Fruit fly (Drosophila melanogaster) whole organism, embryonic: Measurements from ENCODE around the gene nAChRalpha5.
A peak's percentile ranks its signal among the peaks of the same experiment; 100 is the strongest.

ENCODE experiments used
- Aef1 ChIP-seq: fragments of 200-800 bp; sonication (Bioruptor generic); IDR thresholded peaks from 3 replicates; pipeline ENCODE4 v1.3.6; 2022; ENCODE audit warnings: missing biosample characterization, missing genetic modification characterization
- C15 ChIP-seq: fragments of 200-800 bp; sonication (Bioruptor generic); IDR thresholded peaks from 3 replicates; pipeline ENCODE4 v1.3.6; 2022; ENCODE audit warnings: missing biosample characterization, missing genetic modification characterization
- CG10321 ChIP-seq: fragments of 200-800 bp; sonication (Bioruptor generic); IDR thresholded peaks from 2 replicates; pipeline ENCODE4 v1.3.6; 2022; ENCODE audit warnings: missing biosample characterization, missing genetic modification characterization
- CG13775 ChIP-seq: fragments of 200-800 bp; sonication (Bioruptor generic); optimal IDR thresholded peaks from 3 replicates; lab custom pipeline; 2017; ENCODE audit warnings: missing biosample characterization, mild to moderate bottlenecking, missing genetic modification characterization
- CG14710 ChIP-seq: fragments of 200-800 bp; sonication (Bioruptor generic); optimal IDR thresholded peaks from 3 replicates; lab custom pipeline; 2019; ENCODE audit warnings: missing biosample characterization, mild to moderate bottlenecking, missing genetic modification characterization, moderate library complexity
- CG17568 ChIP-seq: fragments of 200-800 bp; sonication (Bioruptor generic); optimal IDR thresholded peaks from 2 replicates; lab custom pipeline; 2018; ENCODE audit warnings: missing biosample characterization, mild to moderate bottlenecking, missing genetic modification characterization, moderate library complexity
- CG2120 ChIP-seq: fragments of 200-800 bp; sonication (Bioruptor generic); optimal IDR thresholded peaks from 3 replicates; lab custom pipeline; 2016; ENCODE audit warnings: missing biosample characterization, missing genetic modification characterization
- CG2678 ChIP-seq: fragments of 200-800 bp; sonication (Bioruptor generic); optimal IDR thresholded peaks from 3 replicates; lab custom pipeline; 2019; ENCODE audit warnings: missing biosample characterization, mild to moderate bottlenecking, missing genetic modification characterization, moderate library complexity
- CG34422 ChIP-seq: fragments of 200-800 bp; sonication (Bioruptor generic); IDR thresholded peaks from 3 replicates; pipeline ENCODE4 v1.3.6; 2022; ENCODE audit warnings: missing biosample characterization, missing genetic modification characterization
- CG42726 ChIP-seq: fragments of 200-800 bp; sonication (Bioruptor generic); IDR thresholded peaks from 2 replicates; pipeline ENCODE4 v1.3.6; 2022; ENCODE audit warnings: missing biosample characterization, missing genetic modification characterization; ENCODE audit not compliant: partially characterized antibody
- CG4282 ChIP-seq: fragments of 200-800 bp; sonication (Bioruptor generic); optimal IDR thresholded peaks from 2 replicates; lab custom pipeline; 2016; ENCODE audit warnings: missing biosample characterization, missing genetic modification characterization
- CG5953 ChIP-seq: fragments of 200-800 bp; sonication (Bioruptor generic); IDR thresholded peaks from 2 replicates; pipeline ENCODE4 v1.3.6; 2022; ENCODE audit warnings: missing biosample characterization, missing genetic modification characterization
- CG7839 ChIP-seq: fragments of 200-800 bp; sonication (Bioruptor generic); optimal IDR thresholded peaks from 3 replicates; lab custom pipeline; 2018; ENCODE audit warnings: missing biosample characterization, mild to moderate bottlenecking, missing genetic modification characterization, moderate library complexity
- CG8359 ChIP-seq: fragments of 200-800 bp; sonication (Bioruptor generic); optimal IDR thresholded peaks from 2 replicates; lab custom pipeline; 2017; ENCODE audit warnings: missing biosample characterization, mild to moderate bottlenecking, missing genetic modification characterization, borderline replicate concordance
- CG9876 ChIP-seq: fragments of 200-800 bp; sonication (Bioruptor generic); optimal IDR thresholded peaks from 2 replicates; lab custom pipeline; 2016; ENCODE audit warnings: missing biosample characterization, missing genetic modification characterization
- Chrac-16 ChIP-seq: fragments of 200-800 bp; sonication (Bioruptor generic); optimal IDR thresholded peaks from 3 replicates; lab custom pipeline; 2016; ENCODE audit warnings: missing biosample characterization, missing genetic modification characterization
- CoRest ChIP-seq: fragments of 200-800 bp; sonication (Bioruptor generic); optimal IDR thresholded peaks from 3 replicates; lab custom pipeline; 2018; ENCODE audit warnings: missing biosample characterization, mild to moderate bottlenecking, missing genetic modification characterization, moderate library complexity
- CrebB ChIP-seq: fragments of 200-800 bp; sonication (Bioruptor generic); optimal IDR thresholded peaks from 3 replicates; lab custom pipeline; 2018; ENCODE audit warnings: missing biosample characterization, mild to moderate bottlenecking, missing genetic modification characterization
- Dfd ChIP-seq, 2 experiments: fragments of >200 bp; optimal IDR thresholded peaks; 2 replicates each; lab custom pipeline; 2017; ENCODE audit warnings: missing biosample characterization in 2 of 2, missing genetic modification characterization in 2 of 2
- Dp ChIP-seq: fragments of 200-800 bp; sonication (Bioruptor generic); optimal IDR thresholded peaks from 2 replicates; lab custom pipeline; 2018; ENCODE audit warnings: missing biosample characterization, mild to moderate bottlenecking, missing genetic modification characterization, moderate library complexity
- Ets65A ChIP-seq: fragments of 200-800 bp; sonication (Bioruptor generic); peaks from one replicate; lab custom pipeline; 2016; ENCODE audit warnings: missing biosample characterization, missing genetic modification characterization
- Ets97D ChIP-seq: fragments of 200-800 bp; sonication (Bioruptor generic); optimal IDR thresholded peaks from 3 replicates; lab custom pipeline; 2016; ENCODE audit warnings: missing biosample characterization, missing genetic modification characterization
- HLH3B ChIP-seq: fragments of 200-800 bp; sonication (Bioruptor generic); IDR thresholded peaks from 2 replicates; pipeline ENCODE4 v1.3.6; 2022; ENCODE audit warnings: missing biosample characterization, missing genetic modification characterization
- Lhr ChIP-seq: fragments of 200-800 bp; sonication (Bioruptor generic); optimal IDR thresholded peaks from 3 replicates; lab custom pipeline; 2017; ENCODE audit warnings: mild to moderate bottlenecking, missing biosample characterization, missing genetic modification reagents, missing genetic modification characterization
- MBD-R2 ChIP-seq: fragments of 200-800 bp; sonication (Bioruptor generic); IDR thresholded peaks from 2 replicates; pipeline ENCODE4 v1.3.6; 2022; ENCODE audit warnings: missing biosample characterization, missing genetic modification characterization
- PHDP ChIP-seq: fragments of 200-800 bp; sonication (Bioruptor generic); optimal IDR thresholded peaks from 3 replicates; lab custom pipeline; 2018; ENCODE audit warnings: missing biosample characterization, mild to moderate bottlenecking, missing genetic modification characterization, moderate library complexity
- Ptx1 ChIP-seq: fragments of 200-800 bp; sonication (Bioruptor generic); IDR thresholded peaks from 2 replicates; pipeline ENCODE4 v1.3.6; 2022; ENCODE audit warnings: missing biosample characterization, missing genetic modification characterization
- ash1 ChIP-seq: fragments of 200-800 bp; sonication (Bioruptor generic); optimal IDR thresholded peaks from 2 replicates; lab custom pipeline; 2018; ENCODE audit warnings: missing biosample characterization, mild to moderate bottlenecking, missing genetic modification characterization
- bcd ChIP-seq: fragments of 200-800 bp; sonication (Bioruptor generic); optimal IDR thresholded peaks from 2 replicates; lab custom pipeline; 2017; ENCODE audit warnings: missing biosample characterization, mild to moderate bottlenecking, missing genetic modification characterization
- bowl ChIP-seq: fragments of 200-800 bp; sonication (Bioruptor generic); IDR thresholded peaks from 2 replicates; pipeline ENCODE4 v1.3.6; 2022; ENCODE audit warnings: missing biosample characterization, missing genetic modification characterization
- chinmo ChIP-seq: fragments of 200-800 bp; sonication (Bioruptor generic); IDR thresholded peaks from 4 replicates; pipeline ENCODE4 v1.3.6; 2022; ENCODE audit warnings: missing biosample characterization, missing genetic modification characterization; ENCODE audit not compliant: partially characterized antibody
- da ChIP-seq: fragments of 200-800 bp; sonication (Bioruptor generic); optimal IDR thresholded peaks from 2 replicates; lab custom pipeline; 2016; ENCODE audit warnings: missing biosample characterization, missing genetic modification characterization
- dmrt99B ChIP-seq: fragments of 200-800 bp; sonication (Bioruptor generic); optimal IDR thresholded peaks from 2 replicates; lab custom pipeline; 2018; ENCODE audit warnings: missing biosample characterization, mild to moderate bottlenecking, missing genetic modification characterization, moderate library complexity
- eve ChIP-seq, 2 experiments: fragments of >200 bp; optimal IDR thresholded peaks; 2 replicates each; lab custom pipeline; 2017; ENCODE audit warnings: missing biosample characterization in 2 of 2, missing genetic modification characterization in 2 of 2
- fd102C ChIP-seq: fragments of 200-800 bp; sonication (Bioruptor generic); optimal IDR thresholded peaks from 2 replicates; lab custom pipeline; 2018; ENCODE audit warnings: missing biosample characterization, mild to moderate bottlenecking, missing genetic modification characterization, moderate library complexity
- fd3F ChIP-seq: fragments of 200-800 bp; sonication (Bioruptor generic); optimal IDR thresholded peaks from 2 replicates; lab custom pipeline; 2018; ENCODE audit warnings: missing biosample characterization, mild to moderate bottlenecking, missing genetic modification characterization, moderate library complexity
- ftz-f1 ChIP-seq: fragments of 200-800 bp; sonication (Bioruptor generic); optimal IDR thresholded peaks from 2 replicates; lab custom pipeline; 2016; ENCODE audit warnings: missing biosample characterization, missing genetic modification characterization
- hbn ChIP-seq: fragments of 200-800 bp; sonication (Bioruptor generic); IDR thresholded peaks from 2 replicates; pipeline ENCODE4 v1.3.6; 2022; ENCODE audit warnings: missing biosample characterization, missing genetic modification characterization; ENCODE audit not compliant: partially characterized antibody
- ind ChIP-seq: fragments of 200-800 bp; sonication (Bioruptor generic); optimal IDR thresholded peaks from 3 replicates; lab custom pipeline; 2016; ENCODE audit warnings: missing biosample characterization, missing genetic modification characterization
- mirr ChIP-seq: fragments of 200-800 bp; sonication (Bioruptor generic); optimal IDR thresholded peaks from 3 replicates; lab custom pipeline; 2018; ENCODE audit warnings: missing biosample characterization, mild to moderate bottlenecking, missing genetic modification characterization
- pb ChIP-seq: fragments of 200-800 bp; sonication (Bioruptor generic); optimal IDR thresholded peaks from 3 replicates; lab custom pipeline; 2016; ENCODE audit warnings: missing biosample characterization, missing genetic modification characterization
- pros ChIP-seq: fragments of 200-800 bp; sonication (Bioruptor generic); optimal IDR thresholded peaks from 3 replicates; lab custom pipeline; 2019; ENCODE audit warnings: missing biosample characterization, mild to moderate bottlenecking, missing genetic modification characterization, moderate library complexity
- ranshi ChIP-seq: fragments of 200-800 bp; sonication (Bioruptor generic); IDR thresholded peaks from 2 replicates; pipeline ENCODE4 v1.3.6; 2022; ENCODE audit warnings: missing biosample characterization, missing genetic modification characterization
- seq ChIP-seq: fragments of 200-800 bp; sonication (Bioruptor generic); IDR thresholded peaks from 2 replicates; pipeline ENCODE4 v1.3.6; 2022; ENCODE audit warnings: missing biosample characterization, missing genetic modification characterization
- shn ChIP-seq: fragments of 200-800 bp; sonication (Bioruptor generic); optimal IDR thresholded peaks from 3 replicates; lab custom pipeline; 2016; ENCODE audit warnings: missing biosample characterization, missing genetic modification characterization
- sqz ChIP-seq: fragments of 200-800 bp; sonication (Bioruptor generic); optimal IDR thresholded peaks from 3 replicates; lab custom pipeline; 2018; ENCODE audit warnings: missing biosample characterization, mild to moderate bottlenecking, missing genetic modification characterization
- sr ChIP-seq: fragments of 200-800 bp; sonication (Bioruptor generic); IDR thresholded peaks from 3 replicates; pipeline ENCODE4 v1.3.6; 2022; ENCODE audit warnings: missing biosample characterization, missing genetic modification characterization
- unpg ChIP-seq: fragments of 200-800 bp; sonication (Bioruptor generic); optimal IDR thresholded peaks from 3 replicates; lab custom pipeline; 2018; ENCODE audit warnings: missing biosample characterization, mild to moderate bottlenecking, missing genetic modification characterization, moderate library complexity
- z ChIP-seq: fragments of 200-800 bp; sonication (Bioruptor generic); IDR thresholded peaks from 3 replicates; pipeline ENCODE4 v1.3.6; 2022; ENCODE audit warnings: missing biosample characterization, missing genetic modification characterization

Gene nAChRalpha5

dm6 chr2L:14115976-14116501, 76.1 kb downstream of the nAChRalpha5 start (continued):
- TF ChIP-seq Aef1 (GFP tag; lab: Robert Waterston, UW): no peak
- TF ChIP-seq CoRest (tag; lab: Kevin White, UChicago): no peak
- TF ChIP-seq CG13775 (GFP tag; lab: Kevin White, UChicago): no peak
- TF ChIP-seq ranshi (GFP tag; lab: Robert Waterston, UW): no peak
- 0 out of 4 replicates have a peak, but pooled peaks have one; percentile 19 for TF ChIP-seq chinmo
- peak; percentile 65; the same call in 2 of the 3 replicates for TF ChIP-seq z (GFP tag; lab: Robert Waterston, UW)
- no peak for TF ChIP-seq unpg (GFP tag; lab: Kevin White, UChicago)
- no peak for TF ChIP-seq CrebB (tag; lab: Kevin White, UChicago)
- no peak for TF ChIP-seq bowl (GFP tag; lab: Robert Waterston, UW)
- no peak for TF ChIP-seq PHDP (tag; lab: Kevin White, UChicago)
- no peak for TF ChIP-seq CG5953 (GFP tag; lab: Robert Waterston, UW)
- no peak for TF ChIP-seq shn (GFP tag; lab: Kevin White, UChicago)
- no peak for TF ChIP-seq pb
- no peak for TF ChIP-seq Chrac-16 (GFP tag; lab: Kevin White, UChicago)

dm6 chr2L:14120689-14121397, 80.9 kb downstream of the nAChRalpha5 start:
- TF ChIP-seq CG7839 (tag; lab: Kevin White, UChicago) (peak; percentile 4), CG2120 (GFP tag; lab: Kevin White, UChicago) (no peak), CG8359 (GFP tag; lab: Kevin White, UChicago) (no peak), sqz (GFP tag; lab: Kevin White, UChicago) (peak; percentile 64), fd102C (GFP tag; lab: Kevin White, UChicago) (no peak), CG2678 (tag; lab: Kevin White, UChicago) (peak; percentile 11), Dp (GFP tag; lab: Kevin White, UChicago) (no peak), CG14710 (tag; lab: Kevin White, UChicago) (no peak), dmrt99B (peak; percentile 20), Ets65A (peak; percentile 81), Dfd (GFP tag; optimal IDR thresholded peaks at IDR 0.05; lab: Kevin White, UChicago) (no peak), seq (no peak), Lhr (GFP tag; lab: Kevin White, UChicago) (no peak), ftz-f1 (GFP tag; lab: Kevin White, UChicago) (no peak), ind (GFP tag; lab: Kevin White, UChicago) (no peak), eve (GFP tag; optimal IDR thresholded peaks at IDR 0.05; lab: Kevin White, UChicago) (no peak), da (GFP tag; lab: Kevin White, UChicago) (no peak), Ptx1 (GFP tag; lab: Robert Waterston, UW) (no peak), hbn (GFP tag; lab: Robert Waterston, UW) (no peak), MBD-R2 (GFP tag; lab: Robert Waterston, UW) (no peak), CG34422 (GFP tag; lab: Robert Waterston, UW) (no peak), CG10321 (GFP tag; lab: Robert Waterston, UW) (no peak), CG9876 (no peak), sr (GFP tag; lab: Robert Waterston, UW) (no peak), Ets97D (GFP tag; lab: Kevin White, UChicago) (no peak), CG17568 (GFP tag; lab: Kevin White, UChicago) (no peak), pros (GFP tag; lab: Kevin White, UChicago) (peak; percentile 84), CG4282 (GFP tag; lab: Kevin White, UChicago) (no peak), mirr (GFP tag; lab: Kevin White, UChicago) (no peak), bcd (GFP tag; lab: Kevin White, UChicago) (no peak), ash1 (GFP tag; lab: Kevin White, UChicago) (no peak), fd3F (GFP tag; lab: Kevin White, UChicago) (no peak), CG42726 (GFP tag; lab: Robert Waterston, UW) (no peak), HLH3B (no peak), C15 (no peak)
